Worm (Caenorhabditis elegans): ENCODE results near the gene C06E4.3.

The C06E4.3 gene

DNA sequence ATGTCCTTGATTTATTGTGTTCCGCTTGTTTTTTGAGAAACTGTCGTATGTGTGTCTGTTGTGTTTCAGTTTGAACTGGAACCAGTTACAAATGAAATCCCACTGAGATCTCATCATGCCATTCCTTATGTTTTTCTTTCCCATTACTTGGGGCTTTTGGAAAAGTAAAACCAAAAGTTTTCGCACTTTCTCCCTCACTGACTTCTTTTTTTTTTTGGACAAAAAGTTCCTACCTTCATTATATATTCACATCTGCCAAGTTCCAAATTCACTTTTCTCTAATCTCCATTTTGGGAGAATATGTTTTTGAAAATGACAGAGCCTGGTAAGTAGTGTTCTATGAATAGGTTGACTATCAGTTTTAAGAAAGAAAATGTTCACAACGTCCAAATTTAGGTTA is 16.0 kb downstream of the C06E4.3 start, which contains the start of gene C06E4.2:
Gene C06E4.2 (plus strand): TSS at position 301 of the 400 bp plus-strand sequence.
- TF ChIP-seq daf-19 (GFP tag; conservative IDR thresholded peaks at IDR 0.05) (no peak), jun-1 (tag; optimal IDR thresholded peaks at IDR 0.05) (no peak), zag-1 (tag; optimal IDR thresholded peaks at IDR 0.05) (no peak), zip-11 (GFP tag; IDR thresholded peaks at IDR 0.05) (no peak), F26F4.8 (GFP tag; conservative IDR thresholded peaks at IDR 0.05) (no peak), arid-1 (GFP tag; conservative IDR thresholded peaks at IDR 0.05) (no peak), pqm-1 (tag; optimal IDR thresholded peaks at IDR 0.05) (no peak), ceh-32 (tag; optimal IDR thresholded peaks at IDR 0.05; ENCODE audit: poor library complexity) (no peak), lin-38 (GFP tag; IDR thresholded peaks at IDR 0.05) (no peak)

DNA sequence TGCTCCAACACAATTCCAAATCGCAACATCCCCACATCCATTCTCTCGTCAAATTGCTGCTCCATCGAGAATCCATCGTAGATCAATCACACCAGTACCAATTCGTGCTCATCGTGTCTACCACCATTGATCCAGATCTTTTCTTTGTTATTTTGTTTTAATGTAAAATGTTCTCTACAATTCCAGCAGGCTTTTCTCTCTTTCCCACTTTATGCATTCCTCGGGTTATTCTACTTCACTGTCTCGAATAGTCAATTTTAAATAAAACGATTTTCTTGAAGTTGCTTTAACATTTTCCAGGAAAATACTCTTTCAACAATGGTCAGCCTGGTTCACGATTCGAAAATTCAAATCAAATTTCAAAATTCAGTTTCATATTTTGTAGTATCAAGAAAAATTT is 22.3 kb downstream of the C06E4.3 start, which contains the start of gene C06E4.1:
Gene C06E4.1 (plus strand): TSS at position 301 of the 400 bp plus-strand sequence.
- no peak for TF ChIP-seq nhr-77 (tag; optimal IDR thresholded peaks at IDR 0.05)
- TF ChIP-seq nhr-6 (tag; optimal IDR thresholded peaks at IDR 0.05) = no peak
- TF ChIP-seq ceh-20 (GFP tag; IDR thresholded peaks at IDR 0.05) = no peak
- TF ChIP-seq nhr-42 (GFP tag; IDR thresholded peaks at IDR 0.05) = no peak
- no peak for TF ChIP-seq aly-2 (tag; optimal IDR thresholded peaks at IDR 0.05)
- no peak for TF ChIP-seq ceh-62 (tag; optimal IDR thresholded peaks at IDR 0.05)
- TF ChIP-seq madf-5 (GFP tag; IDR thresholded peaks at IDR 0.05) = no peak
- no peak for TF ChIP-seq mxl-2 (GFP tag; conservative IDR thresholded peaks at IDR 0.05)
- no peak for TF ChIP-seq dmd-8 (GFP tag; IDR thresholded peaks at IDR 0.05)
- TF ChIP-seq hif-1 (tag; optimal IDR thresholded peaks at IDR 0.05) = no peak

ce11 chrIV:7285839-7286238 is 25.2 kb downstream of the C06E4.3 start, which contains the start of gene C06E4.8:
C06E4.8 (minus strand) TSS chrIV:7285875.
- TF ChIP-seq pqm-1 (tag; optimal IDR thresholded peaks at IDR 0.05) = peak; percentile 61
- TF ChIP-seq D1046.2 (GFP tag; IDR thresholded peaks at IDR 0.05) = no peak
- TF ChIP-seq nhr-28 (tag; optimal IDR thresholded peaks at IDR 0.05) = peak; percentile 25
- no peak for TF ChIP-seq Y105C5A.15 (GFP tag; IDR thresholded peaks at IDR 0.05)
- TF ChIP-seq dmd-6 (GFP tag; IDR thresholded peaks at IDR 0.05) = no peak
- TF ChIP-seq attf-4 (tag; optimal IDR thresholded peaks at IDR 0.05) = no peak

ce11 chrIV:7287474-7287873 is 26.8 kb downstream of the C06E4.3 start, which contains the start of gene F42C5.3:
F42C5.3 (minus strand) TSS chrIV:7287574.
- TF ChIP-seq Y48G9A.11 (GFP tag; IDR thresholded peaks at IDR 0.05) (no peak), sdz-12 (GFP tag; optimal IDR thresholded peaks at IDR 0.05) (no peak), nhr-10 (tag; optimal IDR thresholded peaks at IDR 0.05) (no peak), ces-1 (GFP tag; optimal IDR thresholded peaks at IDR 0.05) (no peak), nhr-48 (tag; optimal IDR thresholded peaks at IDR 0.05) (no peak), nhr-25 (tag; optimal IDR thresholded peaks at IDR 0.05; ENCODE audit: borderline replicate concordance, insufficient read depth) (no peak), dve-1 (tag; optimal IDR thresholded peaks at IDR 0.05; ENCODE audit: insufficient read depth) (no peak), ceh-44 (GFP tag; IDR thresholded peaks at IDR 0.05) (no peak), daf-12 (tag; optimal IDR thresholded peaks at IDR 0.05) (no peak), nhr-11 (tag; optimal IDR thresholded peaks at IDR 0.05) (no peak), mdl-1 (tag; optimal IDR thresholded peaks at IDR 0.05) (no peak), rbr-2 (tag; optimal IDR thresholded peaks at IDR 0.05) (no peak), nhr-28 (tag; optimal IDR thresholded peaks at IDR 0.05) (no peak), ceh-20 (GFP tag; IDR thresholded peaks at IDR 0.05) (no peak), skn-1 (tag; optimal IDR thresholded peaks at IDR 0.05) (no peak), snpc-1.2 (GFP tag; IDR thresholded peaks at IDR 0.05) (no peak), aha-1 (tag) (no peak), F10B5.3 (tag; optimal IDR thresholded peaks at IDR 0.05) (no peak), nhr-6 (tag; optimal IDR thresholded peaks at IDR 0.05) (no peak)

Data from whole organism, L4 larva.